Fruit fly (Drosophila melanogaster): Measurements from ENCODE around the gene mtSSB.

The mtSSB gene

dm6 chr3R:16215319-16215701 lies 10.3 kb upstream of the mtSSB start:
- TF ChIP-seq trem (tag; optimal IDR thresholded peaks at IDR 0.05): no peak
- TF ChIP-seq CG2202 (tag; optimal IDR thresholded peaks at IDR 0.05): no peak
- peak; percentile 62 for TF ChIP-seq Med (GFP tag)
- TF ChIP-seq CG16779 (GFP tag; IDR thresholded peaks at IDR 0.05): peak; percentile 49; the same call in 1 of the 2 replicates
- TF ChIP-seq crol (GFP tag; IDR thresholded peaks at IDR 0.05): peak; percentile 71
- no peak for TF ChIP-seq gsb-n (tag; optimal IDR thresholded peaks at IDR 0.05)
- TF ChIP-seq tna (GFP tag; IDR thresholded peaks at IDR 0.05; ENCODE audit: partially characterized antibody): 0 out of 2 replicates have a peak, but pooled peaks have one; percentile 18
- no peak for TF ChIP-seq pzg (GFP tag; optimal IDR thresholded peaks at IDR 0.05)
- no peak for TF ChIP-seq CG18011 (GFP tag; optimal IDR thresholded peaks at IDR 0.05)
- TF ChIP-seq CG10565 (GFP tag; optimal IDR thresholded peaks at IDR 0.05): no peak
- TF ChIP-seq TFAM (GFP tag; optimal IDR thresholded peaks at IDR 0.05): no peak
- TF ChIP-seq CG11695 (GFP tag; IDR thresholded peaks at IDR 0.05): no peak
- TF ChIP-seq CG13894 (tag; optimal IDR thresholded peaks at IDR 0.05): peak; percentile 79
- no peak for TF ChIP-seq Bteb2 (GFP tag; optimal IDR thresholded peaks at IDR 0.05)
- no peak for TF ChIP-seq Trl (optimal IDR thresholded peaks at IDR 0.05)
- TF ChIP-seq Trl (GFP tag; optimal IDR thresholded peaks at IDR 0.05): no peak
- peak; percentile 90 for TF ChIP-seq abd-A (tag; optimal IDR thresholded peaks at IDR 0.05)
- TF ChIP-seq mirr (GFP tag; optimal IDR thresholded peaks at IDR 0.05): peak; percentile 12
- TF ChIP-seq CG12071 (GFP tag; optimal IDR thresholded peaks at IDR 0.05): peak; percentile 17
- TF ChIP-seq CG8290 (GFP tag; optimal IDR thresholded peaks at IDR 0.05): no peak
- TF ChIP-seq CG8290 (tag; optimal IDR thresholded peaks at IDR 0.05): peak in 1 of 2 experiments; percentile 1
- TF ChIP-seq Mes4 (GFP tag; optimal IDR thresholded peaks at IDR 0.05): no peak
- TF ChIP-seq slp2 (GFP tag; optimal IDR thresholded peaks at IDR 0.05): no peak
- no peak for TF ChIP-seq croc (GFP tag; conservative IDR thresholded peaks at IDR 0.05)
- TF ChIP-seq Pdp1 (GFP tag; optimal IDR thresholded peaks at IDR 0.05): peak in 1 of 2 experiments; percentile 1
- no peak for TF ChIP-seq inv (GFP tag; IDR thresholded peaks at IDR 0.05; ENCODE audit: partially characterized antibody)
- 0 out of 3 replicates have a peak, but pooled peaks have one; percentile 44 for TF ChIP-seq ci (GFP tag; IDR thresholded peaks at IDR 0.05)
- TF ChIP-seq Adf1 (GFP tag; IDR thresholded peaks at IDR 0.05): peak; percentile 75
- TF ChIP-seq CG9932 (GFP tag; IDR thresholded peaks at IDR 0.05): 0 out of 2 replicates have a peak, but pooled peaks have one; percentile 20
- TF ChIP-seq hth (optimal IDR thresholded peaks at IDR 0.05): no peak
- no peak for TF ChIP-seq CG33213 (GFP tag; optimal IDR thresholded peaks at IDR 0.05)
- peak; percentile 49; the same call in 1 of the 2 replicates for TF ChIP-seq CG4360 (GFP tag; IDR thresholded peaks at IDR 0.05)

DNA sequence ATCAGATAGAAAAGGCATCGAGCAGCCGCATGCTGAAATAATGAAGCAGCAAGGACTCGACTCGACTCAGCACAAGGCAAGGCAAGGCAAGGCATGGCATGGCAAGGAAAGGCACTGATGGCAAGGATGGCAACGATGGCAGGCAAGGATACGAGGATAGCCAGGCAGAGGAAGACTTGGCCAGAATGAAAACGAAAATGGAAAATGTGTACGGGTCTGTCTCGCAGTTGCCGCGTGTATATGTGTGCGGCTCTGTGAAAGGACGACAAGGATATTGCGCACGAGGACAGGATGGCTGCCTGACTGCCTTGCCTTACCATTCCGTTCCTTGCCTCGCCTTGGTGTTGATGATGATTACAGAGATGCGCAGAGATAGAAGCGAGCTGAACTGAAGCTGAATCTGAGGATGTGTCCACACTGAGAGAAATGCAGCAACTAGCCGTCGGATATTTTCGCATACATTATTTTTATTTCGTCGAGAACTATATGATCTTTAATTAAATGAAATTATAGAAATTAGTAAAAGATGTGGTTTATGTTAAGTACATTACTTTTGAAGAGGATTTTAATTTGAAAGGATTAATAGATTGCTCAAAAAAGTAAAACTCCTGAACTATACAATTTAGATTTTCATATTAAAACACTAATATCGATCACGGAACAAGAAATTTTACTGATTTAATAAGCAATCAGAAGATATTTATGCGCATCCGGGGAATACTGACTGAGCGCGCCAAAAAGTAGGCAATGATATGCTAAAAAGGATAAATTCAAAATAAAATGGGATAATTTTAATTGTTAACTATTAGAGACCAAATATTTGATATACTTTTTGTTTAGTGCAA lies 9.6 kb upstream of the mtSSB start:
- peak; percentile 59 for TF ChIP-seq grau (tag; optimal IDR thresholded peaks at IDR 0.05)
- TF ChIP-seq CG1233 (GFP tag; optimal IDR thresholded peaks at IDR 0.05): peak; percentile 21
- no peak for TF ChIP-seq toy (GFP tag; IDR thresholded peaks at IDR 0.05)
- peak; percentile 68 for TF ChIP-seq CoRest (tag; optimal IDR thresholded peaks at IDR 0.05)
- TF ChIP-seq abd-A (tag; optimal IDR thresholded peaks at IDR 0.05): peak; percentile 8
- TF ChIP-seq NK7.1 (GFP tag; optimal IDR thresholded peaks at IDR 0.05): no peak
- TF ChIP-seq CG33557 (GFP tag; optimal IDR thresholded peaks at IDR 0.05): no peak
- peak; percentile 76 for TF ChIP-seq Ets65A (GFP tag)
- TF ChIP-seq nmo (GFP tag; optimal IDR thresholded peaks at IDR 0.05): peak; percentile 42
- no peak for TF ChIP-seq inv (GFP tag; IDR thresholded peaks at IDR 0.05; ENCODE audit: partially characterized antibody)
- peak; percentile 18 for TF ChIP-seq CG1602 (GFP tag; optimal IDR thresholded peaks at IDR 0.05)
- no peak for TF ChIP-seq C15 (GFP tag; IDR thresholded peaks at IDR 0.05)
- TF ChIP-seq esg (GFP tag; conservative IDR thresholded peaks at IDR 0.05): no peak
- TF ChIP-seq CkIIα-i1 (GFP tag; IDR thresholded peaks at IDR 0.05): no peak
- TF ChIP-seq Eip74EF (GFP tag; optimal IDR thresholded peaks at IDR 0.05): peak in 1 of 2 experiments; percentile 44
- TF ChIP-seq Atf6 (GFP tag; IDR thresholded peaks at IDR 0.05): no peak
- TF ChIP-seq en (GFP tag; optimal IDR thresholded peaks at IDR 0.05): no peak
- TF ChIP-seq Fer3 (tag; optimal IDR thresholded peaks at IDR 0.05): peak; percentile 8
- peak; percentile 42 for TF ChIP-seq bcd (GFP tag; optimal IDR thresholded peaks at IDR 0.05)
- no peak for TF ChIP-seq zfh1 (GFP tag; IDR thresholded peaks at IDR 0.05)
- TF ChIP-seq CG17568 (GFP tag; optimal IDR thresholded peaks at IDR 0.05): peak; percentile 18

Data from whole organism, embryonic.